Fruit fly (Drosophila melanogaster) Kc167 (cell line): Measurements from ENCODE around the gene p38b.

ENCODE experiments used
- Myc ChIP-seq: fragments of >200 bp; optimal IDR thresholded peaks from 2 replicates; lab custom pipeline; 2017; ENCODE audit warnings: missing external identifiers
- Sin3A ChIP-seq: fragments of >200 bp; optimal IDR thresholded peaks from 2 replicates; lab custom pipeline; 2018; ENCODE audit warnings: missing external identifiers
- h ChIP-seq: fragments of >200 bp; optimal IDR thresholded peaks from 3 replicates; lab custom pipeline; 2018; ENCODE audit warnings: missing external identifiers
- psq ChIP-seq: fragments of >200 bp; optimal IDR thresholded peaks from 2 replicates; lab custom pipeline; 2017; ENCODE audit warnings: missing external identifiers
- ttk ChIP-seq: sonication (Bioruptor generic); optimal IDR thresholded peaks from 2 replicates; lab custom pipeline; 2017; ENCODE audit warnings: missing external identifiers

- TF ChIP-seq psq (no peak), ttk (no peak), h (lab: Kevin White, UChicago) (no peak), Myc (no peak), Sin3A (no peak)
Measured at dm6 chr2L:13802075-13802639, 21.7 kb downstream of the p38b start.
